Worm (Caenorhabditis elegans) whole organism, L4 larva: Measurements from ENCODE around the gene srh-74.

Source experiments
- D1046.2 ChIP-seq: fragments of 200-800 bp; sonication (Bioruptor generic); IDR thresholded peaks from 2 replicates; pipeline ENCODE4 v1.3.6; 2022; ENCODE audit warnings: missing genetic modification characterization, missing compliant biosample characterization
- F44E2.7 ChIP-seq: fragments of 200-800 bp; sonication (Bioruptor generic); IDR thresholded peaks from 2 replicates; pipeline ENCODE4 v2.1.2; 2022; ENCODE audit warnings: missing genetic modification characterization, missing compliant biosample characterization
- R02D3.7 ChIP-seq: fragments of 150-350 bp; sonication (generic microtip); optimal IDR thresholded peaks from 3 replicates; lab custom pipeline; 2014; ENCODE audit warnings: missing biosample characterization, missing genetic modification characterization
- Y48G9A.11 ChIP-seq: fragments of 200-800 bp; sonication (Bioruptor generic); IDR thresholded peaks from 2 replicates; pipeline ENCODE4 v1.3.6; 2022; ENCODE audit warnings: missing genetic modification reagents, missing genetic modification characterization, missing compliant biosample characterization
- Y75B8A.6 ChIP-seq: fragments of 200-800 bp; sonication (Bioruptor generic); IDR thresholded peaks from 2 replicates; pipeline ENCODE4 v1.3.6; 2022; ENCODE audit warnings: missing genetic modification reagents, missing genetic modification characterization, missing compliant biosample characterization
- ZK546.5 ChIP-seq, 2 experiments: sonication (generic microtip); optimal IDR thresholded peaks; 2 replicates each; lab custom pipeline; 2017; ENCODE audit warnings: missing biosample characterization in 2 of 2, missing genetic modification characterization in 2 of 2
- aha-1 ChIP-seq: fragments of 150-350 bp; peaks from one replicate; lab custom pipeline; 2014; ENCODE audit warnings: missing biosample characterization, missing genetic modification characterization
- ama-1 ChIP-seq: fragments of 150-350 bp; optimal IDR thresholded peaks from 2 replicates; lab custom pipeline; 2014; ENCODE audit warnings: inconsistent platforms, mixed read lengths
- attf-4 ChIP-seq: sonication (generic microtip); optimal IDR thresholded peaks from 3 replicates; lab custom pipeline; 2017; ENCODE audit warnings: missing biosample characterization, missing genetic modification characterization
- ceh-82 ChIP-seq: sonication (generic microtip); optimal IDR thresholded peaks from 2 replicates; lab custom pipeline; 2017; ENCODE audit warnings: missing biosample characterization, missing genetic modification characterization
- ctbp-1 ChIP-seq: fragments of 200-800 bp; sonication (Bioruptor generic); IDR thresholded peaks from 2 replicates; pipeline ENCODE4 v1.3.6; 2022; ENCODE audit warnings: missing genetic modification reagents, missing genetic modification characterization, missing compliant biosample characterization
- daf-8 ChIP-seq: fragments of 200-800 bp; sonication (Bioruptor generic); IDR thresholded peaks from 2 replicates; pipeline ENCODE4 v1.3.6; 2022; ENCODE audit warnings: missing genetic modification characterization, missing compliant biosample characterization
- dmd-8 ChIP-seq: fragments of 200-800 bp; sonication (Bioruptor generic); IDR thresholded peaks from 2 replicates; pipeline ENCODE4 v1.3.6; 2022; ENCODE audit warnings: missing genetic modification characterization, missing compliant biosample characterization
- dmd-9 ChIP-seq: fragments of 200-800 bp; sonication (Bioruptor generic); IDR thresholded peaks from 2 replicates; pipeline ENCODE4 v1.3.6; 2022; ENCODE audit warnings: missing genetic modification reagents, missing genetic modification characterization, missing compliant biosample characterization
- dpl-1 ChIP-seq: fragments of 150-350 bp; optimal IDR thresholded peaks from 2 replicates; lab custom pipeline; 2014; ENCODE audit warnings: missing biosample characterization, missing genetic modification reagents, missing genetic modification characterization
- egl-27 ChIP-seq: sonication (generic microtip); optimal IDR thresholded peaks from 3 replicates; lab custom pipeline; 2017; ENCODE audit warnings: missing biosample characterization, missing genetic modification reagents, missing genetic modification characterization
- egl-43 ChIP-seq: fragments of 200-800 bp; sonication (Bioruptor generic); IDR thresholded peaks from 2 replicates; pipeline ENCODE4 v1.3.6; 2022; ENCODE audit warnings: missing genetic modification reagents, missing genetic modification characterization, missing compliant biosample characterization
- fkh-10 ChIP-seq: fragments of 150-350 bp; optimal IDR thresholded peaks from 2 replicates; lab custom pipeline; 2014; ENCODE audit warnings: missing biosample characterization, missing genetic modification reagents, missing genetic modification characterization
- gei-8 ChIP-seq: fragments of 200-800 bp; sonication (Bioruptor generic); optimal IDR thresholded peaks from 2 replicates; lab custom pipeline; 2018; ENCODE audit warnings: mild to moderate bottlenecking, missing genetic modification characterization, missing compliant biosample characterization
- hif-1 ChIP-seq, 2 experiments: sonication (generic microtip); optimal IDR thresholded peaks; 2 replicates each; lab custom pipeline; 2016 to 2017; ENCODE audit warnings: missing compliant biosample characterization in 2 of 2, missing genetic modification characterization in 2 of 2, missing genetic modification reagents in 2 of 2, missing genotype in 2 of 2, mild to moderate bottlenecking in 1 of 2
- hlh-11 ChIP-seq: fragments of 200-800 bp; sonication (Bioruptor generic); optimal IDR thresholded peaks from 2 replicates; lab custom pipeline; 2018; ENCODE audit warnings: mild to moderate bottlenecking, missing genetic modification characterization, missing compliant biosample characterization
- hlh-30 ChIP-seq: sonication (generic microtip); optimal IDR thresholded peaks from 2 replicates; lab custom pipeline; 2017; ENCODE audit warnings: antibody characterized with exemption, mild to moderate bottlenecking, missing genetic modification characterization, missing compliant biosample characterization; ENCODE audit not compliant: insufficient read depth
- jun-1 ChIP-seq: fragments of 150-350 bp; optimal IDR thresholded peaks from 2 replicates; lab custom pipeline; 2014; ENCODE audit warnings: missing biosample characterization, missing genetic modification reagents, missing genetic modification characterization
- lin-39 ChIP-seq: fragments of 150-350 bp; optimal IDR thresholded peaks from 2 replicates; lab custom pipeline; 2014; ENCODE audit warnings: missing biosample characterization, missing genetic modification reagents, missing genetic modification characterization
- lsy-2 ChIP-seq, 2 experiments: fragments of 150-350 bp in 1 of 2; sonication (generic microtip) in 1 of 2; optimal IDR thresholded peaks; 2 replicates each; lab custom pipeline; 2014 to 2017; ENCODE audit warnings: missing biosample characterization in 2 of 2, missing genetic modification characterization in 2 of 2
- mep-1 ChIP-seq: fragments of 150-350 bp; sonication (generic microtip); optimal IDR thresholded peaks from 3 replicates; lab custom pipeline; 2014; ENCODE audit warnings: missing biosample characterization, missing genetic modification characterization
- mes-2 ChIP-seq: sonication (generic microtip); optimal IDR thresholded peaks from 2 replicates; lab custom pipeline; 2016; ENCODE audit warnings: missing genotype, mild to moderate bottlenecking, missing genetic modification characterization, missing compliant biosample characterization; ENCODE audit not compliant: poor library complexity, severe bottlenecking
- mxl-3 ChIP-seq: fragments of 200-800 bp; sonication (Bioruptor generic); optimal IDR thresholded peaks from 2 replicates; lab custom pipeline; 2018; ENCODE audit warnings: mild to moderate bottlenecking, missing genetic modification characterization, missing compliant biosample characterization
- nhr-10 ChIP-seq: fragments of 150-350 bp; optimal IDR thresholded peaks from 2 replicates; lab custom pipeline; 2014; ENCODE audit warnings: missing biosample characterization, missing genetic modification characterization
- nhr-102 ChIP-seq: sonication (generic microtip); optimal IDR thresholded peaks from 2 replicates; lab custom pipeline; 2016; ENCODE audit warnings: mild to moderate bottlenecking, missing genetic modification characterization, moderate library complexity, missing compliant biosample characterization
- nhr-11 ChIP-seq: fragments of 150-350 bp; optimal IDR thresholded peaks from 2 replicates; lab custom pipeline; 2014; ENCODE audit warnings: missing biosample characterization, missing genetic modification characterization
- nhr-25 ChIP-seq: sonication (generic microtip); optimal IDR thresholded peaks from 2 replicates; lab custom pipeline; 2017; ENCODE audit warnings: missing genetic modification characterization, mild to moderate bottlenecking, missing compliant biosample characterization, antibody characterized with exemption, moderate library complexity, borderline replicate concordance; ENCODE audit not compliant: insufficient read depth
- nhr-28 ChIP-seq: fragments of 150-350 bp; optimal IDR thresholded peaks from 2 replicates; lab custom pipeline; 2014; ENCODE audit warnings: missing biosample characterization, missing genetic modification characterization
- nhr-41 ChIP-seq: fragments of 200-800 bp; sonication (Bioruptor generic); IDR thresholded peaks from 2 replicates; pipeline ENCODE4 v1.3.6; 2022; ENCODE audit warnings: missing genetic modification reagents, missing genetic modification characterization, missing compliant biosample characterization
- nhr-76 ChIP-seq: fragments of 150-350 bp; optimal IDR thresholded peaks from 2 replicates; lab custom pipeline; 2014; ENCODE audit warnings: missing biosample characterization, missing genetic modification characterization
- nhr-77 ChIP-seq: fragments of 150-350 bp; optimal IDR thresholded peaks from 2 replicates; lab custom pipeline; 2014; ENCODE audit warnings: missing biosample characterization, missing genetic modification characterization
- pha-4 ChIP-seq, 2 experiments: fragments of 150-350 bp in 1 of 2; fragments of 200-800 bp in 1 of 2; sonication (Bioruptor generic) in 1 of 2; IDR thresholded peaks in 1 of 2; optimal IDR thresholded peaks in 1 of 2; 2 replicates each; pipeline versions ENCODE4 v1.3.6 to Lab custom; 2014 to 2022; ENCODE audit warnings: missing genetic modification characterization in 2 of 2, missing genetic modification reagents in 2 of 2, missing biosample characterization in 1 of 2, missing compliant biosample characterization in 1 of 2
- snpc-4 ChIP-seq: fragments of 150-350 bp; optimal IDR thresholded peaks from 2 replicates; lab custom pipeline; 2014; ENCODE audit warnings: missing biosample characterization, missing genetic modification characterization
- spr-3 ChIP-seq: fragments of 200-800 bp; sonication (Bioruptor generic); optimal IDR thresholded peaks from 2 replicates; lab custom pipeline; 2018; ENCODE audit warnings: mild to moderate bottlenecking, missing genetic modification characterization, missing compliant biosample characterization
- tag-97 ChIP-seq: fragments of 200-800 bp; sonication (Bioruptor generic); IDR thresholded peaks from 2 replicates; pipeline ENCODE4 v1.3.6; 2022; ENCODE audit warnings: missing genetic modification characterization, missing compliant biosample characterization
- tra-1 ChIP-seq: fragments of 200-800 bp; sonication (Bioruptor generic); IDR thresholded peaks from 2 replicates; pipeline ENCODE4 v1.3.6; 2022; ENCODE audit warnings: missing genetic modification reagents, missing genetic modification characterization, missing compliant biosample characterization
- unc-39 ChIP-seq: sonication (generic microtip); optimal IDR thresholded peaks from 2 replicates; lab custom pipeline; 2017; ENCODE audit warnings: missing biosample characterization, missing genetic modification characterization
- unc-62 ChIP-seq, 3 experiments: fragments of 150-350 bp in 1 of 3; sonication (generic microtip); optimal IDR thresholded peaks in 2 of 3; peaks in 1 of 3; 1 replicate in 1 of 3; 2 replicates in 2 of 3; lab custom pipeline; 2014 to 2017; ENCODE audit warnings: missing biosample characterization in 3 of 3, missing genetic modification characterization in 3 of 3, missing genetic modification reagents in 3 of 3, missing genotype in 1 of 3
- vab-7 ChIP-seq: fragments of 200-800 bp; sonication (Bioruptor generic); IDR thresholded peaks from 2 replicates; pipeline ENCODE4 v1.3.6; 2022; ENCODE audit warnings: missing genetic modification reagents, missing genetic modification characterization, missing compliant biosample characterization
- zag-1 ChIP-seq: fragments of 150-350 bp; optimal IDR thresholded peaks from 2 replicates; lab custom pipeline; 2014; ENCODE audit warnings: missing biosample characterization, missing genetic modification characterization
- zfp-3 ChIP-seq: fragments of 200-800 bp; sonication (Bioruptor generic); conservative IDR thresholded peaks from 2 replicates; pipeline ENCODE4 v1.3.6; 2022; ENCODE audit warnings: missing genetic modification reagents, missing genetic modification characterization, missing compliant biosample characterization

The srh-74 gene

DNA sequence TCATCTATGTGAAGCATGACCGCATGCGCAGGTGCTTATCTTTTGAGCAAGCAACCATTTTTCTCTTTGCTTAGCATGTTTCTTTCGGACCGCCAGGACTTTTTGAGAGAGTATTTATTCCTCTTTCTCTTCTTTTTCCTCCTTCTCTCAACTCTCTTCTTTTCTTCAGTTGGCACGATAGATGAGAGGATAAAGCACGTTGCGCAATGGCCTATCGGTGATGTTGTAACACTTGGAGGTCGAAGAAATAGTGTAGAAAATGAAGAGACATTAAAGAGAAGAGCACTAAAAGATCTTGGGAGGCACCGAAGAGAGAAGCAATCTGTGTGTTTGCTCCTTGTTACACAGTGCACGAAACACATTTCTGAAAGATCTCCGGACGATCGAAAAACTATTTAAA, 35.1 kb upstream of the srh-74 start (continued):
- TF ChIP-seq nhr-10, result no peak
- no peak for TF ChIP-seq tra-1 (GFP tag; lab: Robert Waterston, UW)
- no peak for TF ChIP-seq tag-97 (GFP tag; lab: Robert Waterston, UW)
- TF ChIP-seq mxl-3 (GFP tag; lab: Kevin White, UChicago), result peak; percentile 55
- TF ChIP-seq Y75B8A.6 (GFP tag; lab: Robert Waterston, UW), result no peak
- no peak for TF ChIP-seq nhr-41 (GFP tag; lab: Robert Waterston, UW)
- TF ChIP-seq R02D3.7 (tag; lab: Kevin White, UChicago), result no peak
- TF ChIP-seq jun-1 (tag; lab: Kevin White, UChicago), result no peak
- no peak for TF ChIP-seq daf-8 (GFP tag; lab: Robert Waterston, UW)
- TF ChIP-seq aha-1 (tag; lab: Kevin White, UChicago), result peak; percentile 55
- TF ChIP-seq mes-2, result peak; percentile 24
- no peak for TF ChIP-seq dpl-1 (GFP tag; lab: Kevin White, UChicago)
- no peak for TF ChIP-seq attf-4 (tag; lab: Kevin White, UChicago)
- TF ChIP-seq unc-62 (GFP tag; optimal IDR thresholded peaks at IDR 0.05 in 1 of 2; lab: Kevin White, UChicago), result peak in 1 of 2 experiments; percentile 45
- no peak for TF ChIP-seq unc-62 (tag; optimal IDR thresholded peaks at IDR 0.05; lab: Kevin White, UChicago)
- TF ChIP-seq vab-7 (GFP tag; lab: Robert Waterston, UW), result no peak
- TF ChIP-seq hlh-11, result peak; percentile 43
- no peak for TF ChIP-seq spr-3 (GFP tag; lab: Kevin White, UChicago)
- no peak for TF ChIP-seq gei-8
- no peak for TF ChIP-seq unc-39 (tag; lab: Kevin White, UChicago)
- TF ChIP-seq hif-1 (tag; optimal IDR thresholded peaks at IDR 0.05; lab: Kevin White, UChicago), result no peak
- no peak for TF ChIP-seq nhr-76
- TF ChIP-seq, all 104 proteins: peak for 8

DNA sequence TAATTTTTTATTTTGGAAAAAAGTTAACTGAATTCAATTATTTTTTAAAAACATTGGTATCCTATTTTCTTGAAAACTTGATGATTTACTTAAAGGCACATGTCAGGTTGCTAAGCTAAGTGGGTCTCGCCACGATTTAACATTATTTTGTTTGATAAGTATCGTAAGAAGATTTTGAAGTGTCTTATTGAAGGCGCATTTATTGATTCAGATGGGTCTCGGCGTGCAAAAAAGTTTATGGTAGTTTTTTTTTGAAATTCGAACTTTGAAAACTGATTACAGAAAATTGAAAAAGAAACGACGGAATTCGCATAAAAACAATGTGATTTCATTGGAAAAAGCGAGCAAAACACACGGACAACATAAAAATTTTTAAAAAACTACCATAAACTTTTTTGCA, 34.4 kb upstream of the srh-74 start:
- no peak for TF ChIP-seq zag-1 (tag; lab: Kevin White, UChicago)
- no peak for TF ChIP-seq F44E2.7 (GFP tag; lab: Robert Waterston, UW)
- TF ChIP-seq fkh-10, result no peak
- no peak for TF ChIP-seq Y48G9A.11 (GFP tag; lab: Robert Waterston, UW)
- no peak for TF ChIP-seq snpc-4 (tag; lab: Kevin White, UChicago)
- TF ChIP-seq nhr-41 (GFP tag; lab: Robert Waterston, UW), result no peak
- no peak for TF ChIP-seq dmd-9 (GFP tag; lab: Robert Waterston, UW)
- no peak for TF ChIP-seq unc-62 (GFP tag; optimal IDR thresholded peaks at IDR 0.05 in 1 of 2; lab: Kevin White, UChicago)
- no peak for TF ChIP-seq unc-62 (tag; optimal IDR thresholded peaks at IDR 0.05; lab: Kevin White, UChicago)
- no peak for TF ChIP-seq ZK546.5 (tag; optimal IDR thresholded peaks at IDR 0.05; lab: Kevin White, UChicago)
- TF ChIP-seq ctbp-1 (GFP tag; lab: Robert Waterston, UW), result no peak
- TF ChIP-seq tag-97 (GFP tag; lab: Robert Waterston, UW), result no peak
- TF ChIP-seq lin-39 (tag; lab: Kevin White, UChicago), result no peak
- TF ChIP-seq egl-43, result no peak
- TF ChIP-seq ceh-82 (tag; lab: Kevin White, UChicago), result no peak
- no peak for TF ChIP-seq dmd-8 (GFP tag; lab: Robert Waterston, UW)
- no peak for TF ChIP-seq nhr-102 (tag; lab: Kevin White, UChicago)
- no peak for TF ChIP-seq nhr-25 (tag; lab: Kevin White, UChicago)
- TF ChIP-seq egl-27 (tag; lab: Kevin White, UChicago), result no peak

DNA sequence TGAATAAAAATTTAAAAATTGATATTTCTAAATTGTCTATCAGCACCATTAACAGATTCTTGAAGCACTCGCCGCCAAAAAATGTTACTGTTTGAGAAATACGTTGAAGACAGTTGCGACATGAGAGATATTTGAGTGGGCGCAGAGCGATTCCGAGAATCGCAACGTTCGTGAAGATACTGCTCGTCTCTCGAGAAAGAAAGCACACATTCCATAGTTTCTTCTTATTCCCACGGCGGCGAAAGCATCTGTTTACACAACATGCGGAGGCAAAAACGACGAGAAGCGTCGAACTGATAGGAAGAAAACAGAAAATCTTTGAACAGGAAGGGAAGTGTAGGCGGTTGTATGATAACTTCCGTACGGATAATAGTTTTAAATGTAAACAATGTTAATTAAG, 33.9 kb upstream of the srh-74 start:
- TF ChIP-seq mep-1 (tag; lab: Kevin White, UChicago) (no peak), tag-97 (GFP tag; lab: Robert Waterston, UW) (no peak), jun-1 (tag; lab: Kevin White, UChicago) (no peak), ama-1 (lab: Kevin White, UChicago) (peak; percentile 30), lsy-2 (tag; optimal IDR thresholded peaks at IDR 0.05; lab: Kevin White, UChicago) (peak; percentile 13 to 36), hlh-11 (peak; percentile 78), hlh-30 (no peak), nhr-28 (tag; lab: Kevin White, UChicago) (peak; percentile 32), pha-4 (GFP tag; IDR thresholded peaks at IDR 0.05; lab: Robert Waterston, UW) (peak; percentile 47; the same call in 1 of the 2 replicates), pha-4 (tag; optimal IDR thresholded peaks at IDR 0.05; lab: Kevin White, UChicago) (no peak), D1046.2 (GFP tag; lab: Robert Waterston, UW) (no peak), dpl-1 (GFP tag; lab: Kevin White, UChicago) (no peak), tra-1 (GFP tag; lab: Robert Waterston, UW) (0 out of 2 replicates have a peak, but pooled peaks have one; percentile 48), aha-1 (tag; lab: Kevin White, UChicago) (peak; percentile 94), spr-3 (GFP tag; lab: Kevin White, UChicago) (no peak), mes-2 (no peak), nhr-11 (tag; lab: Kevin White, UChicago) (peak; percentile 73), egl-43 (no peak), nhr-77 (tag; lab: Kevin White, UChicago) (no peak), zfp-3 (GFP tag; lab: Robert Waterston, UW) (no peak), dmd-9 (GFP tag; lab: Robert Waterston, UW) (peak; percentile 44; the same call in 1 of the 2 replicates)
